Worm (Caenorhabditis elegans) whole organism, mixed stage, embryonic: ENCODE measurements around the gene ptp-2.

Source experiments
- M03D4.4 ChIP-seq: sonication (generic microtip); optimal IDR thresholded peaks from 2 replicates; lab custom pipeline; 2017; ENCODE audit warnings: mild to moderate bottlenecking, missing genetic modification characterization, missing compliant biosample characterization
- bed-3 ChIP-seq: fragments of 200-800 bp; sonication (Bioruptor generic); optimal IDR thresholded peaks from 3 replicates; lab custom pipeline; 2018; ENCODE audit warnings: mild to moderate bottlenecking, missing genetic modification characterization, moderate library complexity, missing compliant biosample characterization
- ceh-39 ChIP-seq: fragments of 150-350 bp; optimal IDR thresholded peaks from 2 replicates; lab custom pipeline; 2014; ENCODE audit warnings: missing biosample characterization, missing genetic modification characterization
- ceh-43 ChIP-seq: fragments of 200-800 bp; sonication (Bioruptor generic); optimal IDR thresholded peaks from 2 replicates; lab custom pipeline; 2018; ENCODE audit warnings: mild to moderate bottlenecking, missing genetic modification characterization, moderate library complexity, missing compliant biosample characterization
- ceh-83 ChIP-seq: fragments of 200-800 bp; sonication (Bioruptor generic); optimal IDR thresholded peaks from 2 replicates; lab custom pipeline; 2018; ENCODE audit warnings: mild to moderate bottlenecking, missing genetic modification characterization, missing compliant biosample characterization
- cnd-1 ChIP-seq: fragments of 200-800 bp; sonication (Bioruptor generic); optimal IDR thresholded peaks from 2 replicates; lab custom pipeline; 2018; ENCODE audit warnings: mild to moderate bottlenecking, missing genetic modification characterization, missing compliant biosample characterization
- drap-1 ChIP-seq: fragments of 200-800 bp; sonication (Bioruptor generic); optimal IDR thresholded peaks from 3 replicates; lab custom pipeline; 2018; ENCODE audit warnings: mild to moderate bottlenecking, missing genetic modification characterization, missing compliant biosample characterization
- elt-1 ChIP-seq: sonication (generic microtip); optimal IDR thresholded peaks from 2 replicates; lab custom pipeline; 2017; ENCODE audit warnings: missing genetic modification characterization, mild to moderate bottlenecking, missing compliant biosample characterization, antibody characterized with exemption, moderate library complexity, borderline replicate concordance; ENCODE audit not compliant: insufficient read depth
- elt-3 ChIP-seq: fragments of 150-350 bp; optimal IDR thresholded peaks from 2 replicates; lab custom pipeline; 2014; ENCODE audit warnings: missing biosample characterization, missing genetic modification characterization
- flh-1 ChIP-seq: fragments of 200-800 bp; sonication (Bioruptor generic); optimal IDR thresholded peaks from 2 replicates; lab custom pipeline; 2018; ENCODE audit warnings: mild to moderate bottlenecking, missing genetic modification characterization, moderate library complexity, missing compliant biosample characterization
- ham-2 ChIP-seq: fragments of 200-800 bp; sonication (Bioruptor generic); optimal IDR thresholded peaks from 2 replicates; lab custom pipeline; 2018; ENCODE audit warnings: mild to moderate bottlenecking, missing genetic modification characterization, missing compliant biosample characterization
- hlh-1 ChIP-seq: fragments of 150-350 bp; optimal IDR thresholded peaks from 2 replicates; lab custom pipeline; 2014; ENCODE audit warnings: missing biosample characterization, missing genetic modification reagents, missing genetic modification characterization
- lin-13 ChIP-seq: fragments of 150-350 bp; optimal IDR thresholded peaks from 2 replicates; lab custom pipeline; 2014; ENCODE audit warnings: missing biosample characterization, missing genetic modification characterization
- lin-32 ChIP-seq: fragments of 200-800 bp; sonication (Bioruptor generic); optimal IDR thresholded peaks from 2 replicates; lab custom pipeline; 2018; ENCODE audit warnings: mild to moderate bottlenecking, missing genetic modification characterization, missing compliant biosample characterization
- lsy-2 ChIP-seq: fragments of 150-350 bp; optimal IDR thresholded peaks from 2 replicates; lab custom pipeline; 2014; ENCODE audit warnings: missing biosample characterization, missing genetic modification characterization
- mab-5 ChIP-seq: fragments of 150-350 bp; optimal IDR thresholded peaks from 2 replicates; lab custom pipeline; 2014; ENCODE audit warnings: missing biosample characterization, missing genetic modification characterization
- mep-1 ChIP-seq: fragments of 150-350 bp; optimal IDR thresholded peaks from 2 replicates; lab custom pipeline; 2017; ENCODE audit warnings: missing biosample characterization, missing genetic modification reagents, missing genetic modification characterization, inconsistent platforms
- mls-2 ChIP-seq: sonication (generic microtip); optimal IDR thresholded peaks from 2 replicates; lab custom pipeline; 2016; ENCODE audit warnings: mild to moderate bottlenecking, missing genetic modification characterization, moderate library complexity, missing compliant biosample characterization
- nhr-2 ChIP-seq: fragments of 150-350 bp; optimal IDR thresholded peaks from 2 replicates; lab custom pipeline; 2014; ENCODE audit warnings: missing biosample characterization, missing genetic modification characterization
- nhr-237 ChIP-seq: fragments of 150-350 bp; optimal IDR thresholded peaks from 2 replicates; lab custom pipeline; 2014; ENCODE audit warnings: missing biosample characterization, missing genetic modification characterization
- nhr-28 ChIP-seq: fragments of 150-350 bp; optimal IDR thresholded peaks from 2 replicates; lab custom pipeline; 2014; ENCODE audit warnings: missing biosample characterization, missing genetic modification characterization
- nhr-76 ChIP-seq: sonication (generic microtip); optimal IDR thresholded peaks from 2 replicates; lab custom pipeline; 2017; ENCODE audit warnings: missing biosample characterization, missing genetic modification characterization
- pha-4 ChIP-seq: fragments of 150-350 bp; optimal IDR thresholded peaks from 2 replicates; lab custom pipeline; 2018; ENCODE audit warnings: missing biosample characterization, missing genetic modification reagents, missing genetic modification characterization
- sem-2 ChIP-seq: fragments of 200-800 bp; sonication (Bioruptor generic); optimal IDR thresholded peaks from 2 replicates; lab custom pipeline; 2018; ENCODE audit warnings: mild to moderate bottlenecking, missing genetic modification characterization, missing compliant biosample characterization
- snpc-4 ChIP-seq: fragments of 150-350 bp; optimal IDR thresholded peaks from 2 replicates; lab custom pipeline; 2014; ENCODE audit warnings: missing biosample characterization, missing genetic modification characterization
- sptf-1 ChIP-seq: sonication (generic microtip); optimal IDR thresholded peaks from 2 replicates; lab custom pipeline; 2017; ENCODE audit warnings: mild to moderate bottlenecking, missing genetic modification characterization, moderate library complexity, missing compliant biosample characterization
- tbx-8 ChIP-seq: fragments of 200-800 bp; sonication (Bioruptor generic); optimal IDR thresholded peaks from 2 replicates; lab custom pipeline; 2018; ENCODE audit warnings: mild to moderate bottlenecking, missing genetic modification characterization, moderate library complexity, missing compliant biosample characterization
- unc-120 ChIP-seq: sonication (generic microtip); optimal IDR thresholded peaks from 2 replicates; lab custom pipeline; 2017; ENCODE audit warnings: missing genetic modification characterization, missing compliant biosample characterization; ENCODE audit not compliant: poor library complexity, severe bottlenecking
- unc-39 ChIP-seq: fragments of 150-350 bp; optimal IDR thresholded peaks from 2 replicates; lab custom pipeline; 2014; ENCODE audit warnings: missing biosample characterization, missing genetic modification characterization
- unc-62 ChIP-seq: fragments of 150-350 bp; optimal IDR thresholded peaks from 2 replicates; lab custom pipeline; 2014; ENCODE audit warnings: missing biosample characterization, missing genetic modification reagents, missing genetic modification characterization
- zip-8 ChIP-seq: fragments of 150-350 bp; optimal IDR thresholded peaks from 2 replicates; lab custom pipeline; 2014; ENCODE audit warnings: missing biosample characterization, missing genetic modification characterization
- ztf-11 ChIP-seq: fragments of 150-350 bp; optimal IDR thresholded peaks from 2 replicates; lab custom pipeline; 2014; ENCODE audit warnings: missing biosample characterization, missing genetic modification characterization

Gene ptp-2

DNA sequence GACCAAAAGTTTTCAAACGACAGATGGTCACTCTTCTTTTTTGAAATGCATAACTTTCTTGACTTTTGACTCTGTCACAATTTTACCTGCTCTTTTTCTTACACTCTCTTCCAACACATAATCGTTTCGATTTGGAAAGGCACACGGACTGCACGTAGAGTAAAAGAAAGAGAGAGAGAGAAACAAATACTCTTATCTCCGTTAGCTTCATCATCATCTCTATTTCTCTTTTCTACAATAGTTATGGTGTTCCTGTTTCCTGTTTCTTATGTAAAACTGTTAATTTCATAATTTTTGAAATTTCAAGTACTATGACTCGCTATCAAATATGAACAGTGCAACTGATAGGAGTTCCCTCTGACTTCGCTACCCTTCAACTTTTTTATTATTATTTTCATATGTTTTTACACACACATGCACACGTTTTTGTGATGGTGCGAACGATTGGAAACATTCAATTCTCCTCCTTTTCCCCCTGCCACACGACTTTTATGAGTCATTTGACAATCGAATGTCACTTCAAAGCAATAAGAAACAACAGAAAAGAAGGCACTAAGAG, 11.7 kb downstream of the ptp-2 start:
- no peak for TF ChIP-seq ceh-43
- no peak for TF ChIP-seq nhr-237 (tag; lab: Kevin White, UChicago)
- no peak for TF ChIP-seq elt-3
- no peak for TF ChIP-seq lin-13 (tag; lab: Kevin White, UChicago)

DNA sequence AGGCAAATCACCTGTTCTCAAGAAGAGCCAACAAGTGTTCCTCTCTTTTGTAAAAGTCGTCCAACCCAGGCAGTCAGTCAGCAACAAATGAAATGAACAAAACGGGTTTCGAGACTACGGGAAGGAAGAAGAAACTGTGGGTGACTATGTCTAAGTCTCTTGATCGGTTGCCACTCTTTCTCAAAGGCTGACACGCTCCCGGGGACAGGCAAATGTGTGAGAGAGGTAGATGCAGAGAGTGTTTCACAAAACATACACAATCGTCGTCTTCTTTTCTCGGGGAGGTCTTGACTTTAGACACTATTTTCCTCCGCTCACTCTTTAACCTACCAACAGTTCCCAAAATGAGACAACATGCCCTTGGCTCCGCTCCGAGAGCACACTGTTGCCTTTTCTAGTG, 12.7 kb downstream of the ptp-2 start:
- no peak for TF ChIP-seq drap-1 (GFP tag; lab: Kevin White, UChicago)
- TF ChIP-seq nhr-237 (tag; lab: Kevin White, UChicago): peak; percentile 27
- no peak for TF ChIP-seq lsy-2 (tag; lab: Kevin White, UChicago)
- no peak for TF ChIP-seq hlh-1 (tag; lab: Kevin White, UChicago)
- no peak for TF ChIP-seq bed-3 (GFP tag; lab: Kevin White, UChicago)

DNA sequence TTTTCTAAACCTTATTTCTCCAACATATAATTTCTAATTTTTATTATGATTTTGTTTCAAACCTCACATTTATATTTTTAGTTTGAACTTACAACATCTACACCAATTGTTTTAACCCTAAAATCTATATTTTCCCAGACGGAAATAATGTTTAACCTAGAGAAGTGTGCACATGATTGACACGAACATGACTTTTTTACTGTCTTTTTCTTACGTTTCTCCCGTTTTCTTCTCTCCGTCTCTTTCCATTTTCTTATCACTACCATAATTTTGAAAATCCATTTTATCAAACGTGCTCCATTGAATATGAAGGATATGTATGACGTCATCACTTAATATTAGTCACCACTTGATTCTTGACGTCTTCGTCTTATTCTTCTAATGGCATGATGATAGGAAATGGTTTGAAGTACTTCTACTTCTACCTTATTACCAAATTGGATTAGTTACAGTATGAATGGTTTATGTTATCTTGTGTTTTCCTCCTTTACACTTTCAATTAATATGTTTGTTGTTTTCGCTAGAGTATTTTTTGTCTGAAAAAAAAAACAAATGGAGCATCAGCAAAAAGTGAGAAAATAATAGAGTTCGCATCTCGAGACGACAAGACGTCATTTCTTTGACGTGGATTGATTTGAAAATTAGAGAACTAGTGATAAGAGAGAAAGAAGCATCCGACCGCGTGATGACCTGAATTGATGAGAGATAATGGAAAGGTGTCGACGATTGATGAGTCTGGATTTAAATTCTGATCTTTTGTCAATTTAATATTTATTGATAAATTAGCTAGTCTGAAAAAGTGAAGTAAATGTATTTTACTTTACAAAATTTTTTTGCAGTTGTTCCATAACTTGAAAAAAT, 13.7 kb downstream of the ptp-2 start:
- TF ChIP-seq sptf-1 (tag; lab: Kevin White, UChicago) (no peak), ham-2 (no peak), zip-8 (peak; percentile 79), unc-62 (peak; percentile 97)

DNA sequence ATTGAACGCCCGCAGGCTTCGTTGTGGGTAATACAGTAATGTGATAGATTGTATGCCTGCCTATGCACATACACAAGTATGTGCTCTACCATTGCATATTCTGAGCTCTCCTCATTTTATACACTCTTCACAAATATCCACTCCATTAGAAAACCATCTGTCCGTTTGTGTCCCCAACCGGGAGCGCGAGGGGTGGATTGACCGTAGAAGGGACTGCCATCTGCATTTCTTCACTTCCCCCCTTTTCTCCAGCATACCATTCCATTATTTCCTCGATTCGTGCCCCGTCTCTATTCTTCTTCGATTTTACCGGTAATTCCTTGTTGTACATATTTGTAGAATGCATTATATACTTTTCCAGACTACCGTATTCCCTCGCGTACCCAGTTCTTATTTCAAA, 14.7 kb downstream of the ptp-2 start:
- TF ChIP-seq mls-2 (tag; lab: Kevin White, UChicago) (peak; percentile 27), elt-1 (no peak), tbx-8 (no peak), ceh-43 (no peak), sem-2 (GFP tag; lab: Kevin White, UChicago) (no peak), pha-4 (tag; lab: Kevin White, UChicago) (no peak), nhr-28 (tag; lab: Kevin White, UChicago) (no peak), ztf-11 (tag; lab: Kevin White, UChicago) (no peak), mep-1 (tag; lab: Kevin White, UChicago) (no peak), bed-3 (GFP tag; lab: Kevin White, UChicago) (no peak), elt-3 (no peak), lsy-2 (tag; lab: Kevin White, UChicago) (no peak), sptf-1 (tag; lab: Kevin White, UChicago) (peak; percentile 24), mab-5 (no peak), unc-39 (tag; lab: Kevin White, UChicago) (no peak), nhr-2 (peak; percentile 94), zip-8 (no peak), unc-120 (no peak), nhr-76 (tag; lab: Kevin White, UChicago) (no peak), unc-62 (no peak), ceh-83 (GFP tag; lab: Kevin White, UChicago) (no peak), M03D4.4 (tag; lab: Kevin White, UChicago) (no peak), snpc-4 (tag; lab: Kevin White, UChicago) (no peak), lin-13 (tag; lab: Kevin White, UChicago) (no peak), lin-32 (GFP tag; lab: Kevin White, UChicago) (peak; percentile 63), cnd-1 (peak; percentile 72)

DNA sequence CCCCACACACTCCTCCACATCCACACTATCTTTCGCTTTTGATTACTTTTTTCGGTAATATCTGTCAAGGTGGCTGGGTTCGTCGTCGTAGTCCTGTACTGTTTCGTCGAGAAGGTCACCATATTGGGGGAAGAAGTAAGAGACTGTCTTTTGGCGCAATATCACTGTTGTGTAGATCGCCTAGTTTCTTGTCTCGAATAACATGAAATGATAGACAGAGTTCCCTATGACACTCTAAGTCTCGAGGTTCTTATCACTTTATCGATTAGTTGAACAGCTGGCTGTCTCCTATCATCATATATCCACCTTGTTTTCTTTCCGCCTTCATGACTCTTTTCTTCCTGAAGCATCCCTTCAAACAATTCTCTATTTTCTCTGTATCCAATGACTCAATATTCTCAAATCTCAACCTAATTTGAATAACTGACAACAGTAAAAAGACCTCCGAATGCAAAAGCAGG, 15.5 kb downstream of the ptp-2 start:
- TF ChIP-seq zip-8 (no peak), snpc-4 (tag; lab: Kevin White, UChicago) (no peak), nhr-76 (tag; lab: Kevin White, UChicago) (no peak), pha-4 (tag; lab: Kevin White, UChicago) (no peak), unc-62 (peak; percentile 70), flh-1 (GFP tag; lab: Kevin White, UChicago) (no peak), hlh-1 (tag; lab: Kevin White, UChicago) (peak; percentile 63), elt-1 (no peak), ceh-39 (tag; lab: Kevin White, UChicago) (no peak)
